Fruit fly (Drosophila melanogaster) whole organism, embryonic: Measurements from ENCODE around the gene PpV.

Source experiments
- Adf1 ChIP-seq: fragments of 200-800 bp; sonication (Bioruptor generic); IDR thresholded peaks from 2 replicates; pipeline ENCODE4 v1.3.6; 2022; ENCODE audit warnings: missing biosample characterization, missing genetic modification characterization
- Asciz ChIP-seq: fragments of 200-800 bp; sonication (Bioruptor generic); optimal IDR thresholded peaks from 2 replicates; lab custom pipeline; 2017; ENCODE audit warnings: missing biosample characterization, mild to moderate bottlenecking, missing genetic modification characterization, missing genetic modification reagents
- CG10321 ChIP-seq: fragments of 200-800 bp; sonication (Bioruptor generic); IDR thresholded peaks from 2 replicates; pipeline ENCODE4 v1.3.6; 2022; ENCODE audit warnings: missing biosample characterization, missing genetic modification characterization
- CG11247 ChIP-seq: fragments of 200-800 bp; sonication (Bioruptor generic); IDR thresholded peaks from 2 replicates; pipeline ENCODE4 v1.3.6; 2022; ENCODE audit warnings: missing biosample characterization, missing genetic modification characterization
- CG11456 ChIP-seq: fragments of 200-800 bp; sonication (Bioruptor generic); IDR thresholded peaks from 3 replicates; pipeline ENCODE4 v1.3.6; 2022; ENCODE audit warnings: missing biosample characterization, missing genetic modification characterization
- CG11504 ChIP-seq: fragments of 200-800 bp; sonication (Bioruptor generic); optimal IDR thresholded peaks from 3 replicates; lab custom pipeline; 2019; ENCODE audit warnings: missing biosample characterization, mild to moderate bottlenecking, missing genetic modification characterization, moderate library complexity
- CG1233 ChIP-seq: fragments of 200-800 bp; sonication (Bioruptor generic); optimal IDR thresholded peaks from 4 replicates; lab custom pipeline; 2018; ENCODE audit warnings: missing biosample characterization, mild to moderate bottlenecking, missing genetic modification characterization
- CG13624 ChIP-seq: fragments of 200-800 bp; sonication (Bioruptor generic); optimal IDR thresholded peaks from 2 replicates; lab custom pipeline; 2016; ENCODE audit warnings: missing biosample characterization, missing genetic modification characterization
- CG14710 ChIP-seq: fragments of 200-800 bp; sonication (Bioruptor generic); optimal IDR thresholded peaks from 3 replicates; lab custom pipeline; 2019; ENCODE audit warnings: missing biosample characterization, mild to moderate bottlenecking, missing genetic modification characterization, moderate library complexity
- CG15073 ChIP-seq: fragments of 200-800 bp; sonication (Bioruptor generic); optimal IDR thresholded peaks from 2 replicates; lab custom pipeline; 2016; ENCODE audit warnings: missing biosample characterization, missing genetic modification characterization
- CG15514 ChIP-seq: fragments of 200-800 bp; sonication (Bioruptor generic); optimal IDR thresholded peaks from 3 replicates; lab custom pipeline; 2017; ENCODE audit warnings: missing biosample characterization, missing genetic modification characterization, mild to moderate bottlenecking, moderate library complexity, missing genetic modification reagents
- CG17359 ChIP-seq: fragments of 200-800 bp; sonication (Bioruptor generic); optimal IDR thresholded peaks from 3 replicates; lab custom pipeline; 2018; ENCODE audit warnings: missing biosample characterization, mild to moderate bottlenecking, missing genetic modification characterization, moderate library complexity
- CG17612 ChIP-seq: fragments of 200-800 bp; sonication (Bioruptor generic); IDR thresholded peaks from 2 replicates; pipeline ENCODE4 v1.3.6; 2022; ENCODE audit warnings: missing biosample characterization, missing genetic modification characterization
- CG1792 ChIP-seq: fragments of 200-800 bp; sonication (Bioruptor generic); optimal IDR thresholded peaks from 2 replicates; lab custom pipeline; 2016; ENCODE audit warnings: missing biosample characterization, missing genetic modification characterization
- CG18599 ChIP-seq: fragments of 200-800 bp; sonication (Bioruptor generic); optimal IDR thresholded peaks from 3 replicates; lab custom pipeline; 2017; ENCODE audit warnings: missing biosample characterization, missing genetic modification characterization, mild to moderate bottlenecking, moderate library complexity, missing genetic modification reagents
- CG18619 ChIP-seq: fragments of 200-800 bp; sonication (Bioruptor generic); optimal IDR thresholded peaks from 3 replicates; lab custom pipeline; 2017; ENCODE audit warnings: missing biosample characterization, mild to moderate bottlenecking, missing genetic modification characterization
- CG31365 ChIP-seq: fragments of 200-800 bp; sonication (Bioruptor generic); optimal IDR thresholded peaks from 2 replicates; lab custom pipeline; 2018; ENCODE audit warnings: missing biosample characterization, mild to moderate bottlenecking, missing genetic modification characterization
- CG3847 ChIP-seq: fragments of 200-800 bp; sonication (Bioruptor generic); IDR thresholded peaks from 2 replicates; pipeline ENCODE4 v1.3.6; 2022; ENCODE audit warnings: missing biosample characterization, missing genetic modification characterization
- CG6791 ChIP-seq: fragments of 200-800 bp; sonication (Bioruptor generic); IDR thresholded peaks from 3 replicates; pipeline ENCODE4 v1.3.6; 2022; ENCODE audit warnings: missing biosample characterization, missing genetic modification characterization; ENCODE audit not compliant: partially characterized antibody
- CG7357 ChIP-seq: fragments of 200-800 bp; sonication (Bioruptor generic); IDR thresholded peaks from 3 replicates; pipeline ENCODE4 v1.3.6; 2022; ENCODE audit warnings: missing biosample characterization, missing genetic modification characterization
- CG8359 ChIP-seq: fragments of 200-800 bp; sonication (Bioruptor generic); optimal IDR thresholded peaks from 2 replicates; lab custom pipeline; 2017; ENCODE audit warnings: missing biosample characterization, mild to moderate bottlenecking, missing genetic modification characterization, borderline replicate concordance
- Camta ChIP-seq: fragments of 200-800 bp; sonication (Bioruptor generic); optimal IDR thresholded peaks from 2 replicates; lab custom pipeline; 2016; ENCODE audit warnings: missing biosample characterization, missing genetic modification characterization
- Doc2 ChIP-seq: fragments of 200-800 bp; sonication (Bioruptor generic); IDR thresholded peaks from 2 replicates; pipeline ENCODE4 v1.3.6; 2022; ENCODE audit warnings: missing biosample characterization, missing genetic modification characterization
- Doc3 ChIP-seq: fragments of 200-800 bp; sonication (Bioruptor generic); IDR thresholded peaks from 3 replicates; pipeline ENCODE4 v1.3.6; 2022; ENCODE audit warnings: missing biosample characterization, missing genetic modification characterization; ENCODE audit not compliant: partially characterized antibody
- Ets97D ChIP-seq: fragments of 200-800 bp; sonication (Bioruptor generic); optimal IDR thresholded peaks from 3 replicates; lab custom pipeline; 2016; ENCODE audit warnings: missing biosample characterization, missing genetic modification characterization
- GATAe ChIP-seq: fragments of 200-800 bp; sonication (Bioruptor generic); conservative IDR thresholded peaks from 2 replicates; pipeline ENCODE4 v1.3.6; 2022; ENCODE audit warnings: missing biosample characterization, missing genetic modification characterization
- H15 ChIP-seq: fragments of 200-800 bp; sonication (Bioruptor generic); IDR thresholded peaks from 3 replicates; pipeline ENCODE4 v1.3.6; 2022; ENCODE audit warnings: missing biosample characterization, missing genetic modification characterization
- HHEX ChIP-seq: fragments of 200-800 bp; sonication (Bioruptor generic); optimal IDR thresholded peaks from 3 replicates; lab custom pipeline; 2017; ENCODE audit warnings: missing biosample characterization, mild to moderate bottlenecking, missing genetic modification characterization, missing genetic modification reagents
- HLH54F ChIP-seq: fragments of 200-800 bp; sonication (Bioruptor generic); optimal IDR thresholded peaks from 3 replicates; lab custom pipeline; 2016; ENCODE audit warnings: missing biosample characterization, missing genetic modification characterization
- Hmx ChIP-seq: fragments of 200-800 bp; sonication (Bioruptor generic); optimal IDR thresholded peaks from 2 replicates; lab custom pipeline; 2016; ENCODE audit warnings: missing biosample characterization, missing genetic modification characterization
- Hr39 ChIP-seq: fragments of >200 bp; optimal IDR thresholded peaks from 2 replicates; lab custom pipeline; 2017
- Lhr ChIP-seq: fragments of 200-800 bp; sonication (Bioruptor generic); optimal IDR thresholded peaks from 3 replicates; lab custom pipeline; 2017; ENCODE audit warnings: mild to moderate bottlenecking, missing biosample characterization, missing genetic modification reagents, missing genetic modification characterization
- Meics ChIP-seq: fragments of 200-800 bp; sonication (Bioruptor generic); optimal IDR thresholded peaks from 2 replicates; lab custom pipeline; 2017; ENCODE audit warnings: missing biosample characterization, mild to moderate bottlenecking, missing genetic modification characterization
- Rfx ChIP-seq: fragments of 200-800 bp; sonication (Bioruptor generic); IDR thresholded peaks from 2 replicates; pipeline ENCODE4 v1.3.6; 2022; ENCODE audit warnings: missing biosample characterization, missing genetic modification characterization
- Sox102F ChIP-seq: fragments of 200-800 bp; sonication (Bioruptor generic); optimal IDR thresholded peaks from 2 replicates; lab custom pipeline; 2018; ENCODE audit warnings: missing biosample characterization, mild to moderate bottlenecking, missing genetic modification characterization, moderate library complexity
- Taf1 ChIP-seq: fragments of 200-800 bp; sonication (Bioruptor generic); IDR thresholded peaks from 2 replicates; pipeline ENCODE4 v1.3.6; 2022; ENCODE audit warnings: missing biosample characterization, missing genetic modification characterization
- Tbp ChIP-seq: fragments of >200 bp; optimal IDR thresholded peaks from 2 replicates; lab custom pipeline; 2018; ENCODE audit warnings: missing biosample characterization, missing genetic modification characterization
- Usf ChIP-seq: fragments of 200-800 bp; sonication (Bioruptor generic); optimal IDR thresholded peaks from 2 replicates; lab custom pipeline; 2017; ENCODE audit warnings: missing genotype, missing biosample characterization, missing genetic modification characterization
- cato ChIP-seq: fragments of 200-800 bp; sonication (Bioruptor generic); optimal IDR thresholded peaks from 2 replicates; lab custom pipeline; 2016; ENCODE audit warnings: missing biosample characterization, missing genetic modification characterization, borderline replicate concordance
- dimm ChIP-seq: fragments of 200-800 bp; sonication (Bioruptor generic); IDR thresholded peaks from 2 replicates; pipeline ENCODE4 v1.3.6; 2022; ENCODE audit warnings: missing biosample characterization, missing genetic modification characterization
- gsb-n ChIP-seq: fragments of 200-800 bp; sonication (Bioruptor generic); optimal IDR thresholded peaks from 3 replicates; lab custom pipeline; 2018; ENCODE audit warnings: missing biosample characterization, mild to moderate bottlenecking, missing genetic modification characterization
- ham ChIP-seq: fragments of 200-800 bp; sonication (Bioruptor generic); IDR thresholded peaks from 2 replicates; pipeline ENCODE4 v1.3.6; 2022; ENCODE audit warnings: missing biosample characterization, missing genetic modification characterization
- ken ChIP-seq: fragments of 200-800 bp; sonication (Bioruptor generic); IDR thresholded peaks from 3 replicates; pipeline ENCODE4 v1.3.6; 2022; ENCODE audit warnings: missing biosample characterization, missing genetic modification characterization
- lola ChIP-seq, 3 experiments: fragments of >200 bp in 2 of 3; fragments of 200-800 bp in 1 of 3; sonication (Bioruptor generic) in 1 of 3; optimal IDR thresholded peaks; 2 replicates each; lab custom pipeline; 2017 to 2019; ENCODE audit warnings: missing biosample characterization in 3 of 3, missing genetic modification characterization in 3 of 3, mild to moderate bottlenecking in 1 of 3, moderate library complexity in 1 of 3
- nerfin-2 ChIP-seq: fragments of 200-800 bp; sonication (Bioruptor generic); IDR thresholded peaks from 2 replicates; pipeline ENCODE4 v1.3.6; 2022; ENCODE audit warnings: missing biosample characterization, missing genetic modification characterization; ENCODE audit not compliant: partially characterized antibody
- org-1 ChIP-seq: fragments of 200-800 bp; sonication (Bioruptor generic); optimal IDR thresholded peaks from 2 replicates; lab custom pipeline; 2017; ENCODE audit warnings: missing biosample characterization, missing genetic modification characterization
- sima ChIP-seq: fragments of 200-800 bp; sonication (Bioruptor generic); optimal IDR thresholded peaks from 2 replicates; lab custom pipeline; 2016; ENCODE audit warnings: missing biosample characterization, missing genetic modification characterization
- ssp ChIP-seq: fragments of 200-800 bp; sonication (Bioruptor generic); IDR thresholded peaks from 2 replicates; pipeline ENCODE4 v1.3.6; 2022; ENCODE audit warnings: missing biosample characterization, missing genetic modification characterization
- ttk ChIP-seq: fragments of 200-800 bp; sonication (Bioruptor generic); IDR thresholded peaks from 2 replicates; pipeline ENCODE4 v2.1.2; 2022; ENCODE audit warnings: missing biosample characterization, missing genetic modification characterization
- wdn ChIP-seq: fragments of 200-800 bp; sonication (Bioruptor generic); IDR thresholded peaks from 2 replicates; pipeline ENCODE4 v1.3.6; 2022; ENCODE audit warnings: missing biosample characterization, missing genetic modification characterization
- zf30C ChIP-seq: fragments of 200-800 bp; sonication (Bioruptor generic); optimal IDR thresholded peaks from 3 replicates; lab custom pipeline; 2018; ENCODE audit warnings: missing biosample characterization, mild to moderate bottlenecking, missing genetic modification characterization

Gene PpV

dm6 chrX:6366357-6366691 is 6.4 kb downstream of the PpV start (continued):
- TF ChIP-seq CG18599 (GFP tag; lab: Kevin White, UChicago) (peak; percentile 92), CG31365 (tag; lab: Kevin White, UChicago) (peak; percentile 59), CG1792 (GFP tag; lab: Kevin White, UChicago) (peak; percentile 81), CG17359 (tag; lab: Kevin White, UChicago) (peak; percentile 87), CG13624 (GFP tag; lab: Kevin White, UChicago) (peak; percentile 95), CG3847 (GFP tag; lab: Robert Waterston, UW) (peak; percentile 88), ssp (GFP tag; lab: Robert Waterston, UW) (peak; percentile 70), CG15073 (no peak), GATAe (peak; percentile 53; the same call in 1 of the 2 replicates), ttk (GFP tag; lab: Robert Waterston, UW) (peak; percentile 89), HHEX (GFP tag; lab: Kevin White, UChicago) (peak; percentile 81), CG8359 (GFP tag; lab: Kevin White, UChicago) (no peak), Camta (GFP tag; lab: Kevin White, UChicago) (peak; percentile 82), Doc3 (GFP tag; lab: Robert Waterston, UW) (no peak), Tbp (GFP tag; lab: Kevin White, UChicago) (no peak), Asciz (peak; percentile 55), CG11456 (GFP tag; lab: Robert Waterston, UW) (peak; percentile 94), CG11504 (tag; lab: Kevin White, UChicago) (peak; percentile 86), CG6791 (no peak), CG1233 (GFP tag; lab: Kevin White, UChicago) (peak; percentile 82), Ets97D (GFP tag; lab: Kevin White, UChicago) (peak; percentile 43), Lhr (GFP tag; lab: Kevin White, UChicago) (no peak), gsb-n (no peak), CG14710 (tag; lab: Kevin White, UChicago) (no peak), dimm (GFP tag; lab: Robert Waterston, UW) (peak; percentile 47; the same call in 1 of the 2 replicates), Sox102F (GFP tag; lab: Kevin White, UChicago) (peak; percentile 88), Adf1 (peak; percentile 55), Usf (GFP tag; lab: Kevin White, UChicago) (peak; percentile 62), sima (GFP tag; lab: Kevin White, UChicago) (no peak), CG17612 (GFP tag; lab: Robert Waterston, UW) (0 out of 2 replicates have a peak, but pooled peaks have one; percentile 41), H15 (GFP tag; lab: Robert Waterston, UW) (peak; percentile 81), CG18619 (GFP tag; lab: Kevin White, UChicago) (peak; percentile 82), cato (GFP tag; lab: Kevin White, UChicago) (no peak), Meics (GFP tag; lab: Kevin White, UChicago) (peak; percentile 89), lola (GFP tag; optimal IDR thresholded peaks at IDR 0.05; lab: Kevin White, UChicago) (peak in 1 of 3 experiments; percentile 20), Hmx (GFP tag; lab: Kevin White, UChicago) (peak; percentile 64), ham (GFP tag; lab: Robert Waterston, UW) (peak; percentile 78; the same call in 1 of the 2 replicates), Taf1 (peak; percentile 87), zf30C (GFP tag; lab: Kevin White, UChicago) (no peak), CG7357 (GFP tag; lab: Robert Waterston, UW) (peak; percentile 79), CG10321 (GFP tag; lab: Robert Waterston, UW) (peak; percentile 59; the same call in 1 of the 2 replicates), CG15514 (peak; percentile 83), ken (GFP tag; lab: Robert Waterston, UW) (peak; percentile 88), HLH54F (GFP tag; lab: Kevin White, UChicago) (peak; percentile 86), Hr39 (no peak), CG11247 (GFP tag; lab: Robert Waterston, UW) (peak; percentile 88), Rfx (GFP tag; lab: Robert Waterston, UW) (peak; percentile 96), Doc2 (GFP tag; lab: Robert Waterston, UW) (peak; percentile 55; the same call in 1 of the 2 replicates), org-1 (GFP tag; lab: Kevin White, UChicago) (peak; percentile 74), wdn (peak; percentile 91), nerfin-2 (GFP tag; lab: Robert Waterston, UW) (no peak)
